Fruit fly (Drosophila melanogaster) whole organism, prepupa: ENCODE measurements around the gene PolG1.

Experiments used
- Blimp-1 ChIP-seq: fragments of 200-800 bp; sonication (Bioruptor generic); optimal IDR thresholded peaks from 3 replicates; lab custom pipeline; 2017; ENCODE audit warnings: missing biosample characterization, missing genetic modification characterization, mild to moderate bottlenecking, moderate library complexity, missing genetic modification reagents
- CG10631 ChIP-seq: fragments of 200-800 bp; sonication (Bioruptor generic); optimal IDR thresholded peaks from 2 replicates; lab custom pipeline; 2016; ENCODE audit warnings: missing biosample characterization, missing genetic modification characterization
- CG10669 ChIP-seq: fragments of 200-800 bp; sonication (Bioruptor generic); optimal IDR thresholded peaks from 3 replicates; lab custom pipeline; 2018; ENCODE audit warnings: missing biosample characterization, mild to moderate bottlenecking, missing genetic modification characterization, moderate library complexity
- CG11294 ChIP-seq: fragments of 200-800 bp; sonication (Bioruptor generic); IDR thresholded peaks from 2 replicates; pipeline ENCODE4 v1.3.6; 2022; ENCODE audit warnings: missing biosample characterization, missing genetic modification characterization
- CG11762 ChIP-seq: fragments of 200-800 bp; sonication (Bioruptor generic); optimal IDR thresholded peaks from 3 replicates; lab custom pipeline; 2016; ENCODE audit warnings: missing biosample characterization, missing genetic modification characterization; ENCODE audit not compliant: insufficient read depth
- CG11902 ChIP-seq: fragments of 200-800 bp; sonication (Bioruptor generic); optimal IDR thresholded peaks from 3 replicates; lab custom pipeline; 2016; ENCODE audit warnings: missing biosample characterization, missing genetic modification characterization
- CG15336 ChIP-seq: fragments of 200-800 bp; sonication (Bioruptor generic); IDR thresholded peaks from 2 replicates; pipeline ENCODE4 v1.3.6; 2022; ENCODE audit warnings: missing biosample characterization, missing genetic modification characterization
- CG1621 ChIP-seq: fragments of 200-800 bp; sonication (Bioruptor generic); optimal IDR thresholded peaks from 3 replicates; lab custom pipeline; 2018; ENCODE audit warnings: missing biosample characterization, mild to moderate bottlenecking, missing genetic modification characterization
- CG16779 ChIP-seq: fragments of 200-800 bp; sonication (Bioruptor generic); optimal IDR thresholded peaks from 3 replicates; lab custom pipeline; 2017; ENCODE audit warnings: missing biosample characterization, mild to moderate bottlenecking, missing genetic modification characterization
- CG3032 ChIP-seq: fragments of 200-800 bp; optimal IDR thresholded peaks from 2 replicates; lab custom pipeline; 2019; ENCODE audit warnings: missing biosample characterization, mild to moderate bottlenecking, missing genetic modification characterization, moderate library complexity
- CG31627 ChIP-seq: fragments of 200-800 bp; sonication (Bioruptor generic); optimal IDR thresholded peaks from 3 replicates; lab custom pipeline; 2016; ENCODE audit warnings: missing biosample characterization, missing genetic modification characterization
- CG32006 ChIP-seq: fragments of 200-800 bp; sonication (Bioruptor generic); optimal IDR thresholded peaks from 3 replicates; lab custom pipeline; 2017; ENCODE audit warnings: missing biosample characterization, mild to moderate bottlenecking, missing genetic modification characterization
- CG34406 ChIP-seq: fragments of 200-800 bp; sonication (Bioruptor generic); optimal IDR thresholded peaks from 3 replicates; lab custom pipeline; 2016; ENCODE audit warnings: missing biosample characterization, missing genetic modification characterization
- CG3919 ChIP-seq: fragments of 200-800 bp; sonication (Bioruptor generic); optimal IDR thresholded peaks from 3 replicates; lab custom pipeline; 2016; ENCODE audit warnings: missing biosample characterization, missing genetic modification characterization
- CG4318 ChIP-seq: fragments of 200-800 bp; sonication (Bioruptor generic); optimal IDR thresholded peaks from 3 replicates; lab custom pipeline; 2017; ENCODE audit warnings: missing biosample characterization, mild to moderate bottlenecking, missing genetic modification characterization
- CG6163 ChIP-seq: fragments of 200-800 bp; sonication (Bioruptor generic); IDR thresholded peaks from 3 replicates; pipeline ENCODE4 v1.3.6; 2022; ENCODE audit warnings: missing biosample characterization, missing genetic modification characterization
- CG6276 ChIP-seq: fragments of 200-800 bp; sonication (Bioruptor generic); optimal IDR thresholded peaks from 2 replicates; lab custom pipeline; 2017; ENCODE audit warnings: missing biosample characterization, mild to moderate bottlenecking, missing genetic modification characterization
- CG6792 ChIP-seq: fragments of 200-800 bp; sonication (Bioruptor generic); optimal IDR thresholded peaks from 3 replicates; lab custom pipeline; 2016; ENCODE audit warnings: missing biosample characterization, missing genetic modification characterization
- CG6808 ChIP-seq: fragments of 200-800 bp; sonication (Bioruptor generic); optimal IDR thresholded peaks from 3 replicates; lab custom pipeline; 2017; ENCODE audit warnings: missing biosample characterization, missing genetic modification characterization, mild to moderate bottlenecking, moderate library complexity, missing genetic modification reagents
- CG6854 ChIP-seq: fragments of 200-800 bp; sonication (Bioruptor generic); optimal IDR thresholded peaks from 2 replicates; lab custom pipeline; 2017; ENCODE audit warnings: missing biosample characterization, mild to moderate bottlenecking, missing genetic modification characterization
- CG7368 ChIP-seq: fragments of 200-800 bp; sonication (Bioruptor generic); optimal IDR thresholded peaks from 3 replicates; lab custom pipeline; 2016; ENCODE audit warnings: missing biosample characterization, missing genetic modification characterization
- CG8119 ChIP-seq: fragments of 200-800 bp; sonication (Bioruptor generic); IDR thresholded peaks from 3 replicates; pipeline ENCODE4 v1.3.6; 2022; ENCODE audit warnings: missing biosample characterization, missing genetic modification characterization
- CG9139 ChIP-seq: fragments of 200-800 bp; sonication (Bioruptor generic); optimal IDR thresholded peaks from 3 replicates; lab custom pipeline; 2017; ENCODE audit warnings: missing biosample characterization, mild to moderate bottlenecking, missing genetic modification characterization
- Eip75B ChIP-seq: fragments of 200-800 bp; sonication (Bioruptor generic); optimal IDR thresholded peaks from 3 replicates; lab custom pipeline; 2016; ENCODE audit warnings: missing biosample characterization, missing genetic modification characterization
- Eip78C ChIP-seq: fragments of 200-800 bp; sonication (Bioruptor generic); peaks from one replicate; lab custom pipeline; 2016; ENCODE audit warnings: missing biosample characterization, missing genetic modification characterization
- Eip93F ChIP-seq: fragments of 200-800 bp; sonication (Bioruptor generic); optimal IDR thresholded peaks from 2 replicates; lab custom pipeline; 2016; ENCODE audit warnings: missing biosample characterization, mild to moderate bottlenecking, missing genetic modification characterization
- Ets21C ChIP-seq: fragments of 200-800 bp; sonication (Bioruptor generic); optimal IDR thresholded peaks from 3 replicates; lab custom pipeline; 2016; ENCODE audit warnings: missing biosample characterization, missing genetic modification characterization
- Ets96B ChIP-seq: fragments of 200-800 bp; optimal IDR thresholded peaks from 2 replicates; lab custom pipeline; 2019; ENCODE audit warnings: missing biosample characterization, mild to moderate bottlenecking, missing genetic modification characterization, moderate library complexity
- Gug ChIP-seq: fragments of 200-800 bp; sonication (Bioruptor generic); IDR thresholded peaks from 2 replicates; pipeline ENCODE4 v1.3.6; 2022; ENCODE audit warnings: missing biosample characterization, missing genetic modification characterization
- Hr38 ChIP-seq: sonication (Bioruptor generic); optimal IDR thresholded peaks from 2 replicates; lab custom pipeline; 2016; ENCODE audit warnings: missing biosample characterization, missing genetic modification characterization
- Hr39 ChIP-seq: fragments of 200-800 bp; sonication (Bioruptor generic); optimal IDR thresholded peaks from 2 replicates; lab custom pipeline; 2016; ENCODE audit warnings: missing biosample characterization, missing genetic modification characterization
- Hr4 ChIP-seq: fragments of 200-800 bp; sonication (Bioruptor generic); optimal IDR thresholded peaks from 3 replicates; lab custom pipeline; 2016; ENCODE audit warnings: missing biosample characterization, missing genetic modification characterization
- Met ChIP-seq: fragments of 200-800 bp; sonication (Bioruptor generic); optimal IDR thresholded peaks from 3 replicates; lab custom pipeline; 2016; ENCODE audit warnings: missing biosample characterization, missing genetic modification characterization
- OdsH ChIP-seq: fragments of 200-800 bp; sonication (Bioruptor generic); optimal IDR thresholded peaks from 3 replicates; lab custom pipeline; 2016; ENCODE audit warnings: missing biosample characterization, missing genetic modification characterization
- Smox ChIP-seq: fragments of 200-800 bp; sonication (Bioruptor generic); optimal IDR thresholded peaks from 3 replicates; lab custom pipeline; 2016; ENCODE audit warnings: missing biosample characterization, missing genetic modification characterization
- Sox102F ChIP-seq: fragments of 200-800 bp; sonication (Bioruptor generic); optimal IDR thresholded peaks from 2 replicates; lab custom pipeline; 2016; ENCODE audit warnings: missing biosample characterization, mild to moderate bottlenecking, missing genetic modification characterization
- Sox14 ChIP-seq: fragments of 200-800 bp; sonication (Bioruptor generic); optimal IDR thresholded peaks from 3 replicates; lab custom pipeline; 2016; ENCODE audit warnings: missing biosample characterization, missing genetic modification characterization
- Sox15 ChIP-seq: fragments of 200-800 bp; sonication (Bioruptor generic); optimal IDR thresholded peaks from 3 replicates; lab custom pipeline; 2016; ENCODE audit warnings: missing biosample characterization, missing genetic modification characterization
- achi ChIP-seq: fragments of 200-800 bp; sonication (Bioruptor generic); optimal IDR thresholded peaks from 3 replicates; lab custom pipeline; 2016; ENCODE audit warnings: missing biosample characterization, missing genetic modification characterization
- acj6 ChIP-seq: fragments of 200-800 bp; sonication (Bioruptor generic); optimal IDR thresholded peaks from 3 replicates; lab custom pipeline; 2016; ENCODE audit warnings: missing biosample characterization, missing genetic modification characterization
- cyc ChIP-seq: fragments of 200-800 bp; sonication (Bioruptor generic); optimal IDR thresholded peaks from 3 replicates; lab custom pipeline; 2016; ENCODE audit warnings: missing biosample characterization, missing genetic modification characterization
- dac ChIP-seq: fragments of 200-800 bp; sonication (Bioruptor generic); optimal IDR thresholded peaks from 2 replicates; lab custom pipeline; 2017; ENCODE audit warnings: missing biosample characterization, mild to moderate bottlenecking, missing genetic modification characterization
- eg ChIP-seq: fragments of 200-800 bp; sonication (Bioruptor generic); IDR thresholded peaks from 3 replicates; pipeline ENCODE4 v1.3.6; 2022; ENCODE audit warnings: missing biosample characterization, missing genetic modification characterization
- esn ChIP-seq: fragments of 200-800 bp; sonication (Bioruptor generic); optimal IDR thresholded peaks from 2 replicates; lab custom pipeline; 2016; ENCODE audit warnings: missing biosample characterization, mild to moderate bottlenecking, missing genetic modification characterization, moderate library complexity
- fd59A ChIP-seq: fragments of 200-800 bp; sonication (Bioruptor generic); optimal IDR thresholded peaks from 2 replicates; lab custom pipeline; 2017; ENCODE audit warnings: missing biosample characterization, mild to moderate bottlenecking, missing genetic modification characterization, missing genetic modification reagents
- lz ChIP-seq: fragments of 200-800 bp; sonication (Bioruptor generic); optimal IDR thresholded peaks from 3 replicates; lab custom pipeline; 2016; ENCODE audit warnings: missing biosample characterization, missing genetic modification characterization
- net ChIP-seq: fragments of 200-800 bp; sonication (Bioruptor generic); optimal IDR thresholded peaks from 3 replicates; lab custom pipeline; 2016; ENCODE audit warnings: missing biosample characterization, missing genetic modification characterization
- pdm3 ChIP-seq: fragments of 200-800 bp; sonication (Bioruptor generic); optimal IDR thresholded peaks from 3 replicates; lab custom pipeline; 2016; ENCODE audit warnings: missing biosample characterization, missing genetic modification characterization
- spab ChIP-seq: fragments of 200-800 bp; sonication (Bioruptor generic); optimal IDR thresholded peaks from 2 replicates; lab custom pipeline; 2017; ENCODE audit warnings: missing biosample characterization, mild to moderate bottlenecking, missing genetic modification characterization, missing genetic modification reagents
- topi ChIP-seq: fragments of 200-800 bp; sonication (Bioruptor generic); optimal IDR thresholded peaks from 3 replicates; lab custom pipeline; 2016; ENCODE audit warnings: missing biosample characterization, missing genetic modification characterization
- vri ChIP-seq: fragments of 200-800 bp; sonication (Bioruptor generic); optimal IDR thresholded peaks from 3 replicates; lab custom pipeline; 2016; ENCODE audit warnings: missing biosample characterization, mild to moderate bottlenecking, missing genetic modification characterization

Gene PolG1

dm6 chr2L:13783264-13784154, 44.1 kb downstream of the PolG1 start, which contains the start of gene Eato:
TSS of gene Eato (plus strand) at chr2L:13784084.
- TF ChIP-seq CG6808 (no peak), CG6792 (no peak), Sox14 (peak; percentile 56), lz (no peak), CG6854 (no peak), Sox15 (GFP tag; lab: Kevin White, UChicago) (no peak), CG11902 (GFP tag; lab: Kevin White, UChicago) (peak; percentile 50), Eip78C (GFP tag; lab: Kevin White, UChicago) (peak; percentile 81), Hr38 (no peak), achi (GFP tag; lab: Kevin White, UChicago) (no peak), CG10669 (GFP tag; lab: Kevin White, UChicago) (no peak), eg (GFP tag; lab: Robert Waterston, UW) (no peak; the same call in 2 of the 3 replicates), fd59A (GFP tag; lab: Kevin White, UChicago) (no peak), dac (GFP tag; lab: Kevin White, UChicago) (no peak), Hr39 (GFP tag; lab: Kevin White, UChicago) (no peak), topi (GFP tag; lab: Kevin White, UChicago) (peak; percentile 6), spab (GFP tag; lab: Kevin White, UChicago) (no peak), Sox102F (GFP tag; lab: Kevin White, UChicago) (no peak), Ets21C (GFP tag; lab: Kevin White, UChicago) (no peak), CG15336 (GFP tag; lab: Robert Waterston, UW) (no peak), Gug (GFP tag; lab: Robert Waterston, UW) (peak; percentile 33; the same call in 1 of the 2 replicates), CG34406 (peak; percentile 15), Eip75B (GFP tag; lab: Kevin White, UChicago) (no peak), CG10631 (GFP tag; lab: Kevin White, UChicago) (peak; percentile 39), pdm3 (GFP tag; lab: Kevin White, UChicago) (no peak), OdsH (no peak), CG3032 (tag; lab: Kevin White, UChicago) (peak; percentile 35), CG6276 (no peak), CG8119 (GFP tag; lab: Robert Waterston, UW) (0 out of 3 replicates have a peak, but pooled peaks have one; percentile 41), CG7368 (GFP tag; lab: Kevin White, UChicago) (no peak), Ets96B (tag; lab: Kevin White, UChicago) (peak; percentile 5), CG11762 (GFP tag; lab: Kevin White, UChicago) (no peak), cyc (GFP tag; lab: Kevin White, UChicago) (peak; percentile 34), CG4318 (GFP tag; lab: Kevin White, UChicago) (no peak), Blimp-1 (GFP tag; lab: Kevin White, UChicago) (no peak), Hr4 (GFP tag; lab: Kevin White, UChicago) (no peak), acj6 (GFP tag; lab: Kevin White, UChicago) (no peak), CG11294 (GFP tag; lab: Robert Waterston, UW) (no peak), net (GFP tag; lab: Kevin White, UChicago) (no peak), esn (GFP tag; lab: Kevin White, UChicago) (peak; percentile 43), vri (GFP tag; lab: Kevin White, UChicago) (no peak), CG6163 (GFP tag; lab: Robert Waterston, UW) (no peak; the same call in 2 of the 3 replicates), CG1621 (no peak), Met (no peak), Smox (GFP tag; lab: Kevin White, UChicago) (no peak), CG9139 (GFP tag; lab: Kevin White, UChicago) (no peak), CG16779 (tag; lab: Kevin White, UChicago) (no peak), CG31627 (GFP tag; lab: Kevin White, UChicago) (peak; percentile 33), CG32006 (no peak), Eip93F (GFP tag; lab: Kevin White, UChicago) (no peak), CG3919 (GFP tag; lab: Kevin White, UChicago) (no peak)
